Fruit fly (Drosophila melanogaster) whole organism, embryonic: ENCODE measurements around the gene Cubn.
A peak's percentile ranks its signal among the peaks of the same experiment; 100 is the strongest.

ENCODE experiments used
- CG11723 ChIP-seq: fragments of 200-800 bp; sonication (Bioruptor generic); optimal IDR thresholded peaks from 2 replicates; lab custom pipeline; 2017; ENCODE audit warnings: missing biosample characterization, mild to moderate bottlenecking, missing genetic modification characterization
- CG8359 ChIP-seq: fragments of 200-800 bp; sonication (Bioruptor generic); optimal IDR thresholded peaks from 2 replicates; lab custom pipeline; 2017; ENCODE audit warnings: missing biosample characterization, mild to moderate bottlenecking, missing genetic modification characterization, borderline replicate concordance
- Trl ChIP-seq, 3 experiments: fragments of >200 bp in 2 of 3; fragments of 200-800 bp in 1 of 3; sonication (Bioruptor generic) in 1 of 3; optimal IDR thresholded peaks; 2 replicates in 1 of 3; 3 replicates in 2 of 3; lab custom pipeline; 2016 to 2017; ENCODE audit warnings: missing biosample characterization in 1 of 3, missing genetic modification characterization in 1 of 3
- kay ChIP-seq: fragments of 200-800 bp; sonication (Bioruptor generic); optimal IDR thresholded peaks from 2 replicates; lab custom pipeline; 2016; ENCODE audit warnings: missing biosample characterization, missing genetic modification characterization
- repo ChIP-seq: fragments of 200-800 bp; sonication (Bioruptor generic); optimal IDR thresholded peaks from 2 replicates; lab custom pipeline; 2016; ENCODE audit warnings: missing biosample characterization, missing genetic modification characterization
- sima ChIP-seq: fragments of 200-800 bp; sonication (Bioruptor generic); optimal IDR thresholded peaks from 2 replicates; lab custom pipeline; 2016; ENCODE audit warnings: missing biosample characterization, missing genetic modification characterization
- slbo ChIP-seq: fragments of 200-800 bp; sonication (Bioruptor generic); IDR thresholded peaks from 2 replicates; pipeline ENCODE4 v1.3.6; 2022; ENCODE audit warnings: missing biosample characterization, missing genetic modification characterization

DNA sequence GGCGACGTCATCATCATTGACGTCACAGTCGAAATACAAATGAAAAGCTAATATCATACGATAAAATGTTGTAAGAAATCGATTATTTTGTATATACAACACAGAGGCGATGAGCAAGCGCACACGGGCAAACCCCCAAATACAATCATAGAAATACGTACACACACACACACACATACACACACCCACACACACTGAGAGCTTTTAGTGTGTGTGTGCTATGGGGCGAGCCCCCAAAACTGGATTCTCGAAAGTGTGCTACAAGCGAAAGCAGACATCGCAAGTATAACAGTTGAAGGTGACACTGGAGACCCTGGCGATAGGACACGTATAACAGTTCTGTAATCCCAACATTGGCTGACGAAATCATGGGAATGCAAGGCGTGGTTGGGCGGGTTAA lies 10.8 kb upstream of the Cubn start:
- TF ChIP-seq CG8359 (GFP tag; lab: Kevin White, UChicago) (no peak), kay (peak; percentile 15), sima (GFP tag; lab: Kevin White, UChicago) (no peak), CG11723 (GFP tag; lab: Kevin White, UChicago) (no peak), repo (GFP tag; lab: Kevin White, UChicago) (no peak), slbo (GFP tag; lab: Robert Waterston, UW) (no peak), Trl (optimal IDR thresholded peaks at IDR 0.05; lab: Kevin White, UChicago) (no peak), Trl (GFP tag; optimal IDR thresholded peaks at IDR 0.05; lab: Kevin White, UChicago) (no peak)
